Worm (Caenorhabditis elegans) whole organism, L3 larva: ENCODE data around the gene R03D7.15.
"Not testable (repeated sequence)": the region's sequence is repeated elsewhere in the genome, so short reads cannot be mapped to it uniquely, and the experiment has no call there.

Experiments
- R02D3.7 ChIP-seq: fragments of 150-350 bp; optimal IDR thresholded peaks from 2 replicates; lab custom pipeline; 2014; ENCODE audit warnings: missing biosample characterization, missing genetic modification characterization
- ZK546.5 ChIP-seq: sonication (generic microtip); optimal IDR thresholded peaks from 2 replicates; lab custom pipeline; 2017; ENCODE audit warnings: missing biosample characterization, missing genetic modification characterization
- ama-1 ChIP-seq: fragments of 150-350 bp; optimal IDR thresholded peaks from 2 replicates; lab custom pipeline; 2018
- ceh-82 ChIP-seq: fragments of 150-350 bp; optimal IDR thresholded peaks from 2 replicates; lab custom pipeline; 2014; ENCODE audit warnings: missing biosample characterization, missing genetic modification characterization
- ceh-9 ChIP-seq: sonication (generic microtip); optimal IDR thresholded peaks from 2 replicates; lab custom pipeline; 2018; ENCODE audit warnings: missing biosample characterization, missing genetic modification characterization
- egl-5 ChIP-seq: fragments of 150-350 bp; optimal IDR thresholded peaks from 2 replicates; lab custom pipeline; 2017; ENCODE audit warnings: missing biosample characterization, missing genetic modification reagents, missing genetic modification characterization, inconsistent platforms
- elt-2 ChIP-seq: sonication (generic microtip); optimal IDR thresholded peaks from 2 replicates; lab custom pipeline; 2016; ENCODE audit warnings: missing genetic modification reagents, mild to moderate bottlenecking, missing genetic modification characterization, missing compliant biosample characterization
- elt-3 ChIP-seq, 3 experiments: fragments of 150-350 bp in 1 of 3; sonication (generic microtip) in 2 of 3; optimal IDR thresholded peaks; 2 replicates in 2 of 3; 4 replicates in 1 of 3; lab custom pipeline; 2014 to 2017; ENCODE audit warnings: missing biosample characterization in 3 of 3, missing genetic modification characterization in 3 of 3
- fkh-10 ChIP-seq: sonication (generic microtip); optimal IDR thresholded peaks from 2 replicates; lab custom pipeline; 2017; ENCODE audit warnings: missing biosample characterization, missing genetic modification reagents, missing genetic modification characterization
- fkh-2 ChIP-seq: fragments of 150-350 bp; optimal IDR thresholded peaks from 2 replicates; lab custom pipeline; 2014; ENCODE audit warnings: missing biosample characterization, missing genetic modification reagents, missing genetic modification characterization
- fos-1 ChIP-seq: fragments of 150-350 bp; optimal IDR thresholded peaks from 2 replicates; lab custom pipeline; 2014; ENCODE audit warnings: missing biosample characterization, missing genetic modification characterization
- jun-1 ChIP-seq: fragments of 150-350 bp; optimal IDR thresholded peaks from 2 replicates; lab custom pipeline; 2014; ENCODE audit warnings: missing biosample characterization, missing genetic modification reagents, missing genetic modification characterization
- lin-15B ChIP-seq: fragments of 150-350 bp; optimal IDR thresholded peaks from 2 replicates; lab custom pipeline; 2014; ENCODE audit warnings: missing biosample characterization, missing genetic modification characterization
- lin-39 ChIP-seq: fragments of 150-350 bp; optimal IDR thresholded peaks from 2 replicates; lab custom pipeline; 2018; ENCODE audit warnings: missing biosample characterization, missing genetic modification reagents, missing genetic modification characterization
- lsy-12 ChIP-seq: sonication (generic microtip); optimal IDR thresholded peaks from 2 replicates; lab custom pipeline; 2016; ENCODE audit warnings: mild to moderate bottlenecking, missing genetic modification characterization, missing compliant biosample characterization
- nhr-11 ChIP-seq: fragments of 150-350 bp; optimal IDR thresholded peaks from 2 replicates; lab custom pipeline; 2014; ENCODE audit warnings: missing biosample characterization, missing genetic modification characterization
- nhr-25 ChIP-seq: sonication (generic microtip); optimal IDR thresholded peaks from 2 replicates; lab custom pipeline; 2017; ENCODE audit warnings: missing biosample characterization, missing genetic modification characterization
- nhr-28 ChIP-seq: fragments of 150-350 bp; optimal IDR thresholded peaks from 2 replicates; lab custom pipeline; 2014; ENCODE audit warnings: missing biosample characterization, missing genetic modification characterization
- nhr-43 ChIP-seq: sonication (generic microtip); optimal IDR thresholded peaks from 2 replicates; lab custom pipeline; 2016; ENCODE audit warnings: mild to moderate bottlenecking, missing genetic modification characterization, missing compliant biosample characterization; ENCODE audit not compliant: poor library complexity, severe bottlenecking
- nhr-67 ChIP-seq: fragments of 150-350 bp; optimal IDR thresholded peaks from 2 replicates; lab custom pipeline; 2014; ENCODE audit warnings: missing biosample characterization, missing genetic modification characterization
- nhr-76 ChIP-seq: fragments of 150-350 bp; sonication (generic microtip); optimal IDR thresholded peaks from 5 replicates; lab custom pipeline; 2014; ENCODE audit warnings: missing biosample characterization, missing genetic modification characterization
- nhr-77 ChIP-seq: fragments of 150-350 bp; optimal IDR thresholded peaks from 2 replicates; lab custom pipeline; 2014; ENCODE audit warnings: missing biosample characterization, missing genetic modification characterization
- pha-4 ChIP-seq: fragments of 150-350 bp; optimal IDR thresholded peaks from 2 replicates; lab custom pipeline; 2014; ENCODE audit warnings: missing biosample characterization, missing genetic modification reagents, missing genetic modification characterization
- sea-2 ChIP-seq: fragments of 150-350 bp; sonication (generic microtip); optimal IDR thresholded peaks from 4 replicates; lab custom pipeline; 2014; ENCODE audit warnings: missing biosample characterization, missing genetic modification reagents, missing genetic modification characterization
- snpc-4 ChIP-seq: fragments of 150-350 bp; optimal IDR thresholded peaks from 2 replicates; lab custom pipeline; 2014; ENCODE audit warnings: missing biosample characterization, missing genetic modification characterization
- tbx-2 ChIP-seq: sonication (generic microtip); optimal IDR thresholded peaks from 2 replicates; lab custom pipeline; 2016; ENCODE audit warnings: mild to moderate bottlenecking, missing genetic modification characterization, missing compliant biosample characterization
- unc-39 ChIP-seq: sonication (generic microtip); optimal IDR thresholded peaks from 4 replicates; lab custom pipeline; 2017; ENCODE audit warnings: missing biosample characterization, missing genetic modification characterization
- unc-62 ChIP-seq: fragments of 150-350 bp; sonication (generic microtip); optimal IDR thresholded peaks from 4 replicates; lab custom pipeline; 2014; ENCODE audit warnings: missing biosample characterization, missing genetic modification reagents, missing genetic modification characterization
- zag-1 ChIP-seq: fragments of 150-350 bp; optimal IDR thresholded peaks from 2 replicates; lab custom pipeline; 2014; ENCODE audit warnings: missing biosample characterization, missing genetic modification characterization
- ztf-11 ChIP-seq: fragments of 150-350 bp; optimal IDR thresholded peaks from 2 replicates; lab custom pipeline; 2014; ENCODE audit warnings: missing biosample characterization, missing genetic modification characterization
- ztf-4 ChIP-seq: fragments of 150-350 bp; optimal IDR thresholded peaks from 2 replicates; lab custom pipeline; 2014; ENCODE audit warnings: missing biosample characterization, missing genetic modification characterization

The R03D7.15 gene

ce11 chrII:10912995-10913394, 29.0 kb upstream of the R03D7.15 start:
- no peak for TF ChIP-seq nhr-28 (tag; lab: Kevin White, UChicago)

DNA sequence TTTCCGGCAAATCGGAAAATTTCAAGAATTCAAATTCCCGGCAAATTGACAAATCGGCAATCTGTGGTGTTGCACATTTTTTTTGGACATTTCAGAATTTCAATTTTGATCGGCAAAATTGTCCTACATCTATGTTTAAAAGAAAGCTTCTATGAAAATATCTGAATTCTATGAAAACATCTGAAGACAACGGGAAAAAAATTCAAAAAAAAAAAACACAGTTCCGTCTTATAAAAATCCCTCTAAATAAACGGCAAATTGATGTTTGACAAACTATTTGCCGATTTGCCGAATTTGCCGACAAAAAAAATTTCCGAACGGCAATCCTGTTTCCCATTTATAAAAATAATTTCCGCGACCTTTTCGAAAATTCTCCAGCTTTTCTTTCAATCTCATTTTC, 27.6 kb upstream of the R03D7.15 start, which contains the start of gene F44F4.15:
Gene F44F4.15 (plus strand): TSS at position 301 of the 400 bp plus-strand sequence.
- TF ChIP-seq fos-1 (tag; lab: Kevin White, UChicago) (no peak), elt-2 (tag; lab: Kevin White, UChicago) (no peak), elt-3 (tag; optimal IDR thresholded peaks at IDR 0.05; lab: Kevin White, UChicago) (no peak)

DNA sequence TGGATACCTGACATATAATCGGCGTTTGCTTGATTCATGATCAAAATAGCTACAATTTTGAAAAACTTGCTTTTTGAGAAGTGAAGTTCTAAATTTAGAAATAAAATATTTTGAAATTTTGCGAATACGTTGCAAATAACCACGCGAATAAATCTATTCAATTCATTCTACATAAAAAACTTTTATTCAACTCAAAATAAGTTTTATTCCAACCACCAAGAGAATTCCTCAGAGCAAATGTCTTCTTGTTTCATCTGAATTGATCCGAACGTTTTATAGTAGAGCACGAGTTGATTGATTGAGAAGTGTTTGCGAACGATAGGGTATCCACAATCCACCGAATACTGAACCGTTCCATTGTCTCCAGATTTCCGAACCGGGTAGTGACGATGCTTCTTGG, 26.3 kb upstream of the R03D7.15 start, which contains the start of gene F44F4.9:
Gene F44F4.9 (minus strand): TSS at position 101 of the 400 bp plus-strand sequence.
- no peak for TF ChIP-seq egl-5 (tag; lab: Kevin White, UChicago)
- TF ChIP-seq nhr-28 (tag; lab: Kevin White, UChicago): no peak
- TF ChIP-seq snpc-4 (tag; lab: Kevin White, UChicago): no peak
- TF ChIP-seq nhr-77 (tag; lab: Kevin White, UChicago): no peak

ce11 chrII:10917174-10917573, 24.8 kb upstream of the R03D7.15 start, which contains the start of gene F44F4.10:
F44F4.10 (minus strand) TSS chrII:10917274.
- TF ChIP-seq ztf-4 (no peak), nhr-43 (tag; lab: Kevin White, UChicago) (no peak), ceh-82 (no peak), snpc-4 (tag; lab: Kevin White, UChicago) (no peak), lsy-12 (tag; lab: Kevin White, UChicago) (no peak), nhr-76 (no peak), elt-2 (tag; lab: Kevin White, UChicago) (no peak), pha-4 (tag; lab: Kevin White, UChicago) (no peak), fkh-2 (tag; lab: Kevin White, UChicago) (no peak), tbx-2 (tag; lab: Kevin White, UChicago) (no peak), lin-15B (tag; lab: Kevin White, UChicago) (no peak), ceh-9 (no peak), nhr-25 (tag; lab: Kevin White, UChicago) (no peak), jun-1 (no peak), R02D3.7 (tag; lab: Kevin White, UChicago) (no peak)

DNA sequence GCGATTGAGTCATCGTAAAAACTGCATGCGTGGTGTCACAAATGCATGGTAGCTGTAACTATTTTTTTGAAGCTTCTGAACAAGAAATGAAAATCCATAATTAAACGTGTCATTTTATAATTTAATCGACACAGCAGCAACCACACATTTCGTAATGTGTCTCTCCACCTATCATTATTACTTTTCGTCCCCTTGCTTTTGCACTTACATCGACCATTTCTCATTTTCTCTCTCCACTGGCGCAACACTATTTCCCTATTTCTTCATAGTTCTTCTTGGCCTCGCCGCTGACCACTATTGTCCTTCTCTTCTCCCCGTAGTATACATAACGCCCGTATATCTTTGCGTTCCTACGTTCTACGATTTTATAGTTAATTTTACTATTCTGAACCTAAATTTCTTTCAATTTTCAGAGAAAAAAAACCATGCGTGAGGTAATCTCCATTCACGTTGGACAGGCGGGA, 23.7 kb upstream of the R03D7.15 start, which contains the start of gene tba-4:
Gene tba-4 (plus strand): TSS at position 414 of the 464 bp plus-strand sequence.
- TF ChIP-seq elt-2 (tag; lab: Kevin White, UChicago) (peak; percentile 23), unc-39 (tag; lab: Kevin White, UChicago) (no peak), nhr-25 (tag; lab: Kevin White, UChicago) (peak; percentile 13)

ce11 chrII:10922874-10923273, 19.1 kb upstream of the R03D7.15 start, which contains the start of gene Y19D2B.1:
Y19D2B.1 (minus strand) TSS chrII:10922974.
- TF ChIP-seq nhr-11; fos-1 (tag; lab: Kevin White, UChicago); unc-62 (GFP tag; lab: Kevin White, UChicago): not testable (repeated sequence)

- TF ChIP-seq lsy-12 (tag; lab: Kevin White, UChicago) (no peak), ztf-11 (tag; lab: Kevin White, UChicago) (no peak), fkh-10 (GFP tag; lab: Kevin White, UChicago) (no peak), ZK546.5 (tag; lab: Kevin White, UChicago) (no peak), nhr-67 (tag; lab: Kevin White, UChicago) (no peak), jun-1 (no peak), nhr-28 (tag; lab: Kevin White, UChicago) (no peak), sea-2 (GFP tag; lab: Kevin White, UChicago) (no peak), ceh-82 (no peak), lin-39 (no peak), ztf-4 (no peak), pha-4 (tag; lab: Kevin White, UChicago) (no peak), ama-1 (no peak), zag-1 (no peak)
Observed at ce11 chrII:10923948-10924347, 18.1 kb upstream of the R03D7.15 start, which contains the start of gene Y19D2B.2. Y19D2B.2 (plus strand) TSS chrII:10924248.
